Worm (Caenorhabditis elegans) whole organism, midembryonic: ENCODE measurements around the gene F41H8.2.

Source experiments
- T22C8.4 ChIP-seq: fragments of 200-800 bp; sonication (Bioruptor generic); IDR thresholded peaks from 2 replicates; pipeline ENCODE4 v1.3.6; 2022; ENCODE audit warnings: missing genetic modification characterization, missing compliant biosample characterization
- cog-1 ChIP-seq: sonication (generic microtip); optimal IDR thresholded peaks from 2 replicates; lab custom pipeline; 2016; ENCODE audit warnings: missing genetic modification characterization, missing compliant biosample characterization
- flt-1 ChIP-seq: fragments of 200-800 bp; sonication (Bioruptor generic); IDR thresholded peaks from 2 replicates; pipeline ENCODE4 v1.3.6; 2022; ENCODE audit warnings: missing genetic modification characterization, missing compliant biosample characterization
- med-1 ChIP-seq: sonication (generic microtip); optimal IDR thresholded peaks from 2 replicates; lab custom pipeline; 2017; ENCODE audit warnings: missing genetic modification characterization, mild to moderate bottlenecking, missing compliant biosample characterization, antibody characterized with exemption, missing genetic modification reagents; ENCODE audit not compliant: insufficient read depth
- ref-1 ChIP-seq: fragments of 200-800 bp; sonication (Bioruptor generic); conservative IDR thresholded peaks from 2 replicates; pipeline ENCODE4 v1.3.6; 2022; ENCODE audit warnings: missing genetic modification reagents, missing genetic modification characterization, missing compliant biosample characterization
- tab-1 ChIP-seq: fragments of 200-800 bp; sonication (Bioruptor generic); IDR thresholded peaks from 2 replicates; pipeline ENCODE4 v1.3.6; 2022; ENCODE audit warnings: missing genetic modification characterization, missing compliant biosample characterization
- ztf-23 ChIP-seq: fragments of 200-800 bp; sonication (Bioruptor generic); IDR thresholded peaks from 2 replicates; pipeline ENCODE4 v1.3.6; 2022; ENCODE audit warnings: missing genetic modification reagents, missing genetic modification characterization, missing compliant biosample characterization
- ztf-29 ChIP-seq: fragments of 200-800 bp; sonication (Bioruptor generic); IDR thresholded peaks from 2 replicates; pipeline ENCODE4 v1.3.6; 2022; ENCODE audit warnings: missing genetic modification reagents, missing genetic modification characterization, missing compliant biosample characterization

- TF ChIP-seq flt-1 (GFP tag; lab: Robert Waterston, UW) (no peak), ref-1 (GFP tag; lab: Robert Waterston, UW) (no peak), ztf-29 (GFP tag; lab: Robert Waterston, UW) (no peak), ztf-23 (no peak), med-1 (GFP tag; lab: Kevin White, UChicago) (no peak), cog-1 (no peak), T22C8.4 (GFP tag; lab: Robert Waterston, UW) (no peak), tab-1 (GFP tag; lab: Robert Waterston, UW) (no peak)
Measured at ce11 chrV:778339-778738, 47.9 kb upstream of the F41H8.2 start, which contains the start of gene srbc-59.
